Worm (Caenorhabditis elegans): ENCODE results near the gene B0280.7.

Gene B0280.7

ce11 chrIII:7152569-7152968, 40.9 kb upstream of the B0280.7 start (continued):
- TF ChIP-seq ceh-90 (tag; optimal IDR thresholded peaks at IDR 0.05) (no peak), xbp-1 (tag; optimal IDR thresholded peaks at IDR 0.05) (no peak)

ce11 chrIII:7150162-7150561, 38.5 kb upstream of the B0280.7 start:
- TF ChIP-seq fkh-4 (tag; optimal IDR thresholded peaks at IDR 0.05; ENCODE audit: borderline replicate concordance) (no peak), ets-5 (GFP tag; IDR thresholded peaks at IDR 0.05) (no peak), sup-37 (GFP tag; optimal IDR thresholded peaks at IDR 0.05) (no peak), nhr-11 (tag; optimal IDR thresholded peaks at IDR 0.05) (no peak), Y116A8C.19 (tag; optimal IDR thresholded peaks at IDR 0.05; ENCODE audit: borderline replicate concordance) (no peak), C04F5.9 (tag; optimal IDR thresholded peaks at IDR 0.05) (no peak), elt-2 (tag; optimal IDR thresholded peaks at IDR 0.05) (no peak), jun-1 (tag; optimal IDR thresholded peaks at IDR 0.05) (no peak), mep-1 (tag; optimal IDR thresholded peaks at IDR 0.05) (no peak), nhr-77 (tag; optimal IDR thresholded peaks at IDR 0.05) (no peak), hpl-2 (GFP tag; optimal IDR thresholded peaks at IDR 0.05) (no peak), skn-1 (tag; optimal IDR thresholded peaks at IDR 0.05) (no peak), ceh-90 (tag; optimal IDR thresholded peaks at IDR 0.05) (no peak), egl-27 (tag; optimal IDR thresholded peaks at IDR 0.05) (no peak), ceh-63 (GFP tag; optimal IDR thresholded peaks at IDR 0.05) (no peak), egl-13 (tag; optimal IDR thresholded peaks at IDR 0.05) (no peak)

- TF ChIP-seq efl-1 (optimal IDR thresholded peaks at IDR 0.05) = no peak
- peak in 1 of 2 experiments; percentile 86 for TF ChIP-seq efl-1 (GFP tag; optimal IDR thresholded peaks at IDR 0.05 in 1 of 2)
- TF ChIP-seq fkh-10 (GFP tag; optimal IDR thresholded peaks at IDR 0.05) = no peak
These were observed 36.5 kb upstream of the B0280.7 start for ce11 chrIII:7148191-7148590.

DNA sequence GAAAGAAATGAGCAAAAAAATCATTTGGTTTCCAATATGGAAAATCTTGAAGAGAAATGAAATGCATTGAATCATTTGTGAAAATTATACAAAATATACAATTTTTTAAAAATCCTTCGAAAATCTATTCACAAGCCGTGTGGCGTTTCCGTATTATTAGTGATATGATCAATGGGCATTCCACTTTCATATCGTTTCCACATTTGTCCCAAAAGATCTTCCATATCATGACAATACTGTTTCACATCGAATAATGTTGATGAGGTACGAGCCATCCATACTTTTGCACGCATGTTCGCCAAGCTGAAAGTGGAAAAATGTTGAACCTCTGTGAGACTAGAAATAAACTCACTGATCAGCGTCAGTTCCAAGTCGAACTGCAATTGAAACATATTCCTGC, 34.6 kb upstream of the B0280.7 start:
- TF ChIP-seq lin-39 (tag; optimal IDR thresholded peaks at IDR 0.05) = no peak
- TF ChIP-seq C04F5.9 (tag; optimal IDR thresholded peaks at IDR 0.05) = no peak
- no peak for TF ChIP-seq grh-1 (GFP tag; IDR thresholded peaks at IDR 0.05)
- TF ChIP-seq aha-1 (tag; optimal IDR thresholded peaks at IDR 0.05) = no peak
- TF ChIP-seq pax-3 (tag; optimal IDR thresholded peaks at IDR 0.05) = no peak
- TF ChIP-seq fkh-8 (tag; optimal IDR thresholded peaks at IDR 0.05) = no peak
- TF ChIP-seq Y116A8C.19 (tag; optimal IDR thresholded peaks at IDR 0.05; ENCODE audit: borderline replicate concordance) = no peak
- no peak for TF ChIP-seq ceh-63 (GFP tag; optimal IDR thresholded peaks at IDR 0.05)
- no peak for TF ChIP-seq efl-1 (optimal IDR thresholded peaks at IDR 0.05)
- TF ChIP-seq efl-1 (GFP tag; optimal IDR thresholded peaks at IDR 0.05 in 1 of 2) = no peak

- TF ChIP-seq lir-3 (tag; optimal IDR thresholded peaks at IDR 0.05; ENCODE audit: poor library complexity) = no peak
- peak; percentile 13 for TF ChIP-seq ceh-8 (GFP tag; optimal IDR thresholded peaks at IDR 0.05)
- TF ChIP-seq ceh-88 (GFP tag; IDR thresholded peaks at IDR 0.05) = no peak
- no peak for TF ChIP-seq nhr-84 (tag; optimal IDR thresholded peaks at IDR 0.05)
- peak; percentile 35 for TF ChIP-seq lin-14 (GFP tag; optimal IDR thresholded peaks at IDR 0.05)
These were observed 33.1 kb upstream of the B0280.7 start, which contains the start of gene glr-2 for ce11 chrIII:7144749-7145148. Gene glr-2, minus strand, starts transcription at chrIII:7144959.

DNA sequence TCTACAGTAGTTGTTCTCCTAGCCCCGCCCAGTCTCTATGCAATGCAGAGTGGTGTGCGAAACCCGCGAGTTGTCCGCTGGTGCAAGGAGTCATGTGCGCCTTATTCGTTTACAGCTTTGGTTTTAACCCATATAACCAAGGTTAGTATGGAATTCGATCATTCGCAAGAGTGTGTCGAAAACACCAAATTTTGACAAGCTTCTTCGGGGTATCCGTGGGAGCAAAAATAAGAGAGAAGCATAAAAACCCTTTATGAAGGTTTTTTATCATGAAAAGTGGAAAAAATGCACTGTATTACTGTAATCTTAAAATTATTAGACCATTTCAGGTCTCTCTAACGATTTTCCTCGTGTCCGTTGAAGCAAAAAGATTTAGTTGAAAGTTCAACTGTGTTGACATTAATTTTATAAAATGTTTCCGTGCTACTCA, 30.5 kb upstream of the B0280.7 start:
- no peak for TF ChIP-seq unc-30 (tag; optimal IDR thresholded peaks at IDR 0.05)
- TF ChIP-seq vab-15 (tag; optimal IDR thresholded peaks at IDR 0.05) = no peak
- TF ChIP-seq nhr-71 (tag; optimal IDR thresholded peaks at IDR 0.05) = peak; percentile 68
- TF ChIP-seq lin-14 (GFP tag; optimal IDR thresholded peaks at IDR 0.05) = peak; percentile 35
- TF ChIP-seq swsn-7 (tag; optimal IDR thresholded peaks at IDR 0.05) = peak; percentile 56
- 0 out of 2 replicates have a peak, but pooled peaks have one; percentile 29 for TF ChIP-seq ceh-88 (GFP tag; IDR thresholded peaks at IDR 0.05)
- TF ChIP-seq xbp-1 (tag; optimal IDR thresholded peaks at IDR 0.05) = peak; percentile 3
- TF ChIP-seq nhr-19 (GFP tag; conservative IDR thresholded peaks at IDR 0.05) = peak; percentile 67
- TF ChIP-seq nhr-47 (tag; optimal IDR thresholded peaks at IDR 0.05) = peak; percentile 74
- peak; percentile 96 for TF ChIP-seq snpc-4 (tag; optimal IDR thresholded peaks at IDR 0.05)
- TF ChIP-seq rnt-1 (tag; optimal IDR thresholded peaks at IDR 0.05) = peak; percentile 33
- TF ChIP-seq elt-2 (tag; optimal IDR thresholded peaks at IDR 0.05) = peak; percentile 41
- TF ChIP-seq nhr-237 (tag; optimal IDR thresholded peaks at IDR 0.05) = no peak
- no peak for TF ChIP-seq pax-3 (tag; optimal IDR thresholded peaks at IDR 0.05)
- TF ChIP-seq snu-23 (GFP tag; optimal IDR thresholded peaks at IDR 0.05) = peak; percentile 45
- TF ChIP-seq ama-1 (optimal IDR thresholded peaks at IDR 0.05) = peak; percentile 42
- no peak for TF ChIP-seq ceh-82 (tag; optimal IDR thresholded peaks at IDR 0.05)
- peak; percentile 74 for TF ChIP-seq nhr-85 (tag)
- TF ChIP-seq unc-86 (tag; optimal IDR thresholded peaks at IDR 0.05) = no peak
- TF ChIP-seq ceh-90 (tag; optimal IDR thresholded peaks at IDR 0.05) = no peak
